Fruit fly (Drosophila melanogaster) whole organism, adult: ENCODE measurements around the gene CG13070.

Source experiments
- CG11617 ChIP-seq: fragments of 200-800 bp; sonication (Bioruptor generic); optimal IDR thresholded peaks from 2 replicates; lab custom pipeline; 2017; ENCODE audit warnings: mild to moderate bottlenecking, missing biosample characterization, missing genetic modification reagents, missing genetic modification characterization
- CG14711 ChIP-seq: fragments of 200-800 bp; sonication (Bioruptor generic); optimal IDR thresholded peaks from 2 replicates; lab custom pipeline; 2018; ENCODE audit warnings: missing biosample characterization, mild to moderate bottlenecking, missing genetic modification characterization, moderate library complexity
- CG1620 ChIP-seq: fragments of 200-800 bp; sonication (Bioruptor generic); optimal IDR thresholded peaks from 2 replicates; lab custom pipeline; 2016; ENCODE audit warnings: missing biosample characterization, missing genetic modification characterization
- CG33017 ChIP-seq: fragments of 200-800 bp; sonication (Bioruptor generic); optimal IDR thresholded peaks from 2 replicates; lab custom pipeline; 2018; ENCODE audit warnings: missing biosample characterization, mild to moderate bottlenecking, missing genetic modification characterization, moderate library complexity
- CG7045 ChIP-seq: fragments of 200-800 bp; sonication (Bioruptor generic); optimal IDR thresholded peaks from 2 replicates; lab custom pipeline; 2017; ENCODE audit warnings: missing biosample characterization, mild to moderate bottlenecking, missing genetic modification characterization
- Clk ChIP-seq: fragments of 200-800 bp; sonication (Bioruptor generic); optimal IDR thresholded peaks from 2 replicates; lab custom pipeline; 2017; ENCODE audit warnings: missing biosample characterization, missing genetic modification characterization
- bab1 ChIP-seq: fragments of 200-800 bp; sonication (Bioruptor generic); optimal IDR thresholded peaks from 3 replicates; lab custom pipeline; 2019; ENCODE audit warnings: missing biosample characterization, mild to moderate bottlenecking, missing genetic modification characterization, moderate library complexity
- cnc ChIP-seq, 2 experiments: fragments of >200 bp; optimal IDR thresholded peaks; 2 replicates each; lab custom pipeline; 2017
- kay ChIP-seq: fragments of 200-800 bp; sonication (Bioruptor generic); peaks from one replicate; lab custom pipeline; 2016; ENCODE audit warnings: missing biosample characterization, missing genetic modification characterization, borderline replicate concordance
- ovo ChIP-seq: fragments of 200-800 bp; sonication (Bioruptor generic); optimal IDR thresholded peaks from 2 replicates; lab custom pipeline; 2016; ENCODE audit warnings: missing biosample characterization, missing genetic modification characterization
- pad ChIP-seq: fragments of 200-800 bp; sonication (Bioruptor generic); optimal IDR thresholded peaks from 3 replicates; lab custom pipeline; 2017; ENCODE audit warnings: missing biosample characterization, missing genetic modification characterization, mild to moderate bottlenecking, moderate library complexity, missing genetic modification reagents
- tj ChIP-seq: fragments of 200-800 bp; sonication (Bioruptor generic); optimal IDR thresholded peaks from 3 replicates; lab custom pipeline; 2017; ENCODE audit warnings: missing biosample characterization, mild to moderate bottlenecking, missing genetic modification characterization, moderate library complexity
- toe ChIP-seq: fragments of 200-800 bp; sonication (Bioruptor generic); optimal IDR thresholded peaks from 2 replicates; lab custom pipeline; 2016; ENCODE audit warnings: missing biosample characterization, missing genetic modification characterization

DNA sequence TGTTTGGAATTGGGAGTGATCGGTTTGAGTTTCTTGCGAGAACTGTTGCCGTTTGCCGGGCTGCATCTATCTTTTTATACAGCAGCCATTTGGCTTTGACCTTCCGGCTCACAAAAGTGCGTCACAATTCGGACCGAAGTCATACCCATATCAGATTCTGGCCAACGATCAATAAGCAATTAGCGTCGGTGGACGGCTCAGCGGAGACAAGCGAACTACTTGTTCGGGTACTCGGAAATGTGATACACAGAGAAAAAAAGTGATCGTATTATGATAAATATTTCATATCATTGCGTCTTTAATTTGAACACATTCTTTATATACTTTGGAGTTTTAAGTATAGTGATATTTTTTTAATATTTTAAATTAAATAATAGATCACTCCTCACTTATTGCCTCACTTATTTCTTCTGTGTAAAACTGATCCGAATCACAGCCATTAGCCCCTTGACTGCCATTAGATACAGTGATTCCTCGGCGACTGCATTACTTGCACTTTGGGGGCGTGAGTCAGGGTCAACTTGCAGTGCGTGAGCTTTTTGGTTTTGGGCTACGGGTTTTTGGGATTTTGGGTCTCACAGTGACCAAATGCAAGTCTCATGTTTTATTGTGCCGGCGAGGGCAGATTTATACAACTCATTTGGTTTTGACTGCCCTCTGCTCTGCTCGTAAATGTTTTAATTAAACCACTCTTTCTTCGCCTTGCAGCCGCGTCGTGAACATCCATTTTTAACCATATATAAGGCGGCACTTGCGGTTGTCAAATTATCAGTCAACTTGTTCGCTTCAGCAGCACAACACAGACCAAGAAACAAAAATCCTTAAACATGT lies 42.9 kb downstream of the CG13070 start, which contains the start of the genes CG13043 and CG13063:
- TF ChIP-seq cnc (optimal IDR thresholded peaks at IDR 0.05; lab: Kevin White, UChicago): no peak
- no peak for TF ChIP-seq toe (GFP tag; lab: Kevin White, UChicago)
- TF ChIP-seq kay (GFP tag; lab: Kevin White, UChicago): no peak
- no peak for TF ChIP-seq CG1620 (GFP tag; lab: Kevin White, UChicago)
- no peak for TF ChIP-seq CG11617 (GFP tag; lab: Kevin White, UChicago)
- no peak for TF ChIP-seq pad (GFP tag; lab: Kevin White, UChicago)
- no peak for TF ChIP-seq ovo (GFP tag; lab: Kevin White, UChicago)
- no peak for TF ChIP-seq bab1 (GFP tag; lab: Kevin White, UChicago)
- no peak for TF ChIP-seq CG7045 (GFP tag; lab: Kevin White, UChicago)
- TF ChIP-seq Clk (GFP tag; lab: Kevin White, UChicago): no peak
- TF ChIP-seq tj (GFP tag; lab: Kevin White, UChicago): no peak
- TF ChIP-seq CG33017: no peak
- TF ChIP-seq CG14711 (tag; lab: Kevin White, UChicago): no peak
